Worm (Caenorhabditis elegans) whole organism, L2 larva: ENCODE results near the gene let-756.
A peak's percentile ranks its signal among the peaks of the same experiment; 100 is the strongest.

Experiments used
- C34F6.9 ChIP-seq: fragments of 150-350 bp; optimal IDR thresholded peaks from 2 replicates; lab custom pipeline; 2014; ENCODE audit warnings: missing biosample characterization, missing genetic modification characterization
- F13H6.1 ChIP-seq: sonication (generic microtip); optimal IDR thresholded peaks from 2 replicates; lab custom pipeline; 2016; ENCODE audit warnings: missing genetic modification characterization, missing compliant biosample characterization
- Y55F3AM.14 ChIP-seq: fragments of 200-800 bp; sonication (Bioruptor generic); optimal IDR thresholded peaks from 2 replicates; lab custom pipeline; 2018; ENCODE audit warnings: mild to moderate bottlenecking, missing genetic modification characterization, missing compliant biosample characterization
- aly-2 ChIP-seq: fragments of 150-350 bp; optimal IDR thresholded peaks from 2 replicates; lab custom pipeline; 2014; ENCODE audit warnings: missing biosample characterization, missing genetic modification characterization
- blmp-1 ChIP-seq: sonication (generic microtip); optimal IDR thresholded peaks from 2 replicates; lab custom pipeline; 2017; ENCODE audit warnings: missing genetic modification characterization, mild to moderate bottlenecking, missing compliant biosample characterization, antibody characterized with exemption, moderate library complexity; ENCODE audit not compliant: insufficient read depth
- ceh-16 ChIP-seq: fragments of 150-350 bp; optimal IDR thresholded peaks from 2 replicates; lab custom pipeline; 2014; ENCODE audit warnings: missing biosample characterization, missing genetic modification characterization
- ceh-82 ChIP-seq: fragments of 150-350 bp; optimal IDR thresholded peaks from 2 replicates; lab custom pipeline; 2014; ENCODE audit warnings: missing biosample characterization, missing genetic modification characterization
- crh-2 ChIP-seq: sonication (generic microtip); optimal IDR thresholded peaks from 2 replicates; lab custom pipeline; 2017; ENCODE audit warnings: missing biosample characterization, missing genetic modification characterization
- dmd-4 ChIP-seq: sonication (generic microtip); optimal IDR thresholded peaks from 2 replicates; lab custom pipeline; 2017; ENCODE audit warnings: missing biosample characterization, missing genetic modification characterization
- egl-27 ChIP-seq: sonication (generic microtip); optimal IDR thresholded peaks from 3 replicates; lab custom pipeline; 2017; ENCODE audit warnings: missing biosample characterization, missing genetic modification reagents, missing genetic modification characterization
- elt-3 ChIP-seq: sonication (generic microtip); optimal IDR thresholded peaks from 2 replicates; lab custom pipeline; 2017; ENCODE audit warnings: missing biosample characterization, missing genetic modification characterization
- fos-1 ChIP-seq: fragments of 150-350 bp; optimal IDR thresholded peaks from 2 replicates; lab custom pipeline; 2014; ENCODE audit warnings: missing biosample characterization, missing genetic modification characterization
- gmeb-1 ChIP-seq: fragments of 150-350 bp; optimal IDR thresholded peaks from 2 replicates; lab custom pipeline; 2014; ENCODE audit warnings: missing biosample characterization, missing genetic modification characterization
- lin-11 ChIP-seq: fragments of 150-350 bp; sonication (generic microtip); optimal IDR thresholded peaks from 2 replicates; lab custom pipeline; 2014; ENCODE audit warnings: missing biosample characterization, missing genetic modification characterization, inconsistent platforms, mixed read lengths
- lin-13 ChIP-seq: fragments of 150-350 bp; optimal IDR thresholded peaks from 2 replicates; lab custom pipeline; 2014; ENCODE audit warnings: missing biosample characterization, missing genetic modification reagents, missing genetic modification characterization
- lsy-2 ChIP-seq, 2 experiments: fragments of 150-350 bp in 1 of 2; sonication (generic microtip) in 1 of 2; optimal IDR thresholded peaks; 2 replicates each; lab custom pipeline; 2014 to 2017; ENCODE audit warnings: missing biosample characterization in 2 of 2, missing genetic modification characterization in 2 of 2
- mab-5 ChIP-seq: fragments of 150-350 bp; optimal IDR thresholded peaks from 2 replicates; lab custom pipeline; 2014; ENCODE audit warnings: missing biosample characterization, missing genetic modification characterization
- mbf-1 ChIP-seq: sonication (generic microtip); optimal IDR thresholded peaks from 2 replicates; lab custom pipeline; 2017; ENCODE audit warnings: missing biosample characterization, missing genetic modification characterization
- mdl-1 ChIP-seq, 2 experiments: fragments of 150-350 bp in 1 of 2; sonication (generic microtip) in 1 of 2; optimal IDR thresholded peaks; 2 replicates each; lab custom pipeline; 2017; ENCODE audit warnings: missing biosample characterization in 2 of 2, missing genetic modification characterization in 2 of 2
- nhr-11 ChIP-seq: fragments of 150-350 bp; optimal IDR thresholded peaks from 2 replicates; lab custom pipeline; 2014; ENCODE audit warnings: missing biosample characterization, missing genetic modification characterization
- nhr-12 ChIP-seq: fragments of 150-350 bp; optimal IDR thresholded peaks from 2 replicates; lab custom pipeline; 2014; ENCODE audit warnings: missing biosample characterization, missing genetic modification characterization
- nhr-129 ChIP-seq: fragments of 150-350 bp; optimal IDR thresholded peaks from 2 replicates; lab custom pipeline; 2014; ENCODE audit warnings: missing biosample characterization, missing genetic modification characterization
- nhr-21 ChIP-seq: fragments of 150-350 bp; optimal IDR thresholded peaks from 2 replicates; lab custom pipeline; 2014; ENCODE audit warnings: missing biosample characterization, missing genetic modification characterization
- nhr-23 ChIP-seq: fragments of 150-350 bp; optimal IDR thresholded peaks from 2 replicates; lab custom pipeline; 2014; ENCODE audit warnings: missing biosample characterization, missing genetic modification reagents, missing genetic modification characterization
- nhr-25 ChIP-seq: fragments of 150-350 bp; sonication (generic microtip); optimal IDR thresholded peaks from 3 replicates; lab custom pipeline; 2014; ENCODE audit warnings: missing biosample characterization, missing genetic modification characterization
- nhr-6 ChIP-seq: fragments of 150-350 bp; optimal IDR thresholded peaks from 2 replicates; lab custom pipeline; 2014; ENCODE audit warnings: missing biosample characterization, missing genetic modification characterization
- peb-1 ChIP-seq: fragments of 150-350 bp; optimal IDR thresholded peaks from 2 replicates; lab custom pipeline; 2014; ENCODE audit warnings: missing biosample characterization, missing genetic modification characterization
- sem-4 ChIP-seq: fragments of 150-350 bp; optimal IDR thresholded peaks from 2 replicates; lab custom pipeline; 2014; ENCODE audit warnings: missing biosample characterization, missing genetic modification reagents, missing genetic modification characterization
- skn-1 ChIP-seq: sonication (generic microtip); optimal IDR thresholded peaks from 2 replicates; lab custom pipeline; 2017; ENCODE audit warnings: missing biosample characterization, missing genetic modification characterization
- sma-3 ChIP-seq: sonication (generic microtip); optimal IDR thresholded peaks from 2 replicates; lab custom pipeline; 2016; ENCODE audit warnings: missing genetic modification reagents, missing genetic modification characterization, missing compliant biosample characterization
- sma-9 ChIP-seq, 2 experiments: fragments of 150-350 bp in 1 of 2; sonication (generic microtip) in 1 of 2; optimal IDR thresholded peaks; 2 replicates each; lab custom pipeline; 2014 to 2016; ENCODE audit warnings: missing genetic modification characterization in 2 of 2, mild to moderate bottlenecking in 1 of 2, missing biosample characterization in 1 of 2, missing compliant biosample characterization in 1 of 2, missing genetic modification reagents in 1 of 2, moderate library complexity in 1 of 2
- snpc-4 ChIP-seq: fragments of 150-350 bp; optimal IDR thresholded peaks from 2 replicates; lab custom pipeline; 2014; ENCODE audit warnings: missing biosample characterization, missing genetic modification characterization
- unc-39 ChIP-seq: fragments of 150-350 bp; optimal IDR thresholded peaks from 2 replicates; lab custom pipeline; 2014; ENCODE audit warnings: missing biosample characterization, missing genetic modification characterization
- unc-55 ChIP-seq: fragments of 150-350 bp; sonication (generic microtip); optimal IDR thresholded peaks from 3 replicates; lab custom pipeline; 2014; ENCODE audit warnings: missing biosample characterization, missing genetic modification reagents, missing genetic modification characterization
- zag-1 ChIP-seq: fragments of 150-350 bp; optimal IDR thresholded peaks from 2 replicates; lab custom pipeline; 2014; ENCODE audit warnings: missing biosample characterization, missing genetic modification characterization
- ztf-11 ChIP-seq: sonication (generic microtip); optimal IDR thresholded peaks from 2 replicates; lab custom pipeline; 2017; ENCODE audit warnings: missing biosample characterization, missing genetic modification characterization
- ztf-4 ChIP-seq: fragments of 150-350 bp; optimal IDR thresholded peaks from 2 replicates; lab custom pipeline; 2014; ENCODE audit warnings: missing biosample characterization, missing genetic modification characterization

let-756 gene

ce11 chrIII:6453665-6454064 is 46.7 kb downstream of the let-756 start:
- TF ChIP-seq ztf-11 (tag; lab: Kevin White, UChicago) (no peak), nhr-6 (tag; lab: Kevin White, UChicago) (peak; percentile 71), snpc-4 (tag; lab: Kevin White, UChicago) (peak; percentile 41), Y55F3AM.14 (peak; percentile 37), gmeb-1 (tag; lab: Kevin White, UChicago) (peak; percentile 77), peb-1 (tag; lab: Kevin White, UChicago) (no peak), unc-55 (GFP tag; lab: Kevin White, UChicago) (peak; percentile 95), lin-11 (tag; lab: Kevin White, UChicago) (peak; percentile 67), elt-3 (tag; lab: Kevin White, UChicago) (no peak), mdl-1 (tag; optimal IDR thresholded peaks at IDR 0.05; lab: Kevin White, UChicago) (peak; percentile 20 to 55), crh-2 (tag; lab: Kevin White, UChicago) (peak; percentile 82), nhr-11 (no peak), sma-9 (GFP tag; optimal IDR thresholded peaks at IDR 0.05; lab: Kevin White, UChicago) (peak; percentile 83), sma-9 (tag; optimal IDR thresholded peaks at IDR 0.05; lab: Kevin White, UChicago) (no peak), nhr-23 (tag; lab: Kevin White, UChicago) (no peak), egl-27 (tag; lab: Kevin White, UChicago) (peak; percentile 65), blmp-1 (tag; lab: Kevin White, UChicago) (peak; percentile 89), nhr-25 (peak; percentile 78), mbf-1 (no peak), lin-13 (peak; percentile 88), aly-2 (tag; lab: Kevin White, UChicago) (peak; percentile 17), nhr-129 (tag; lab: Kevin White, UChicago) (peak; percentile 94), lsy-2 (tag; optimal IDR thresholded peaks at IDR 0.05; lab: Kevin White, UChicago) (peak; percentile 48 to 93), fos-1 (tag; lab: Kevin White, UChicago) (peak; percentile 86), ceh-82 (tag; lab: Kevin White, UChicago) (no peak), skn-1 (tag; lab: Kevin White, UChicago) (peak; percentile 69), sma-3 (GFP tag; lab: Kevin White, UChicago) (peak; percentile 80), ceh-16 (tag; lab: Kevin White, UChicago) (peak; percentile 4), sem-4 (peak; percentile 90), zag-1 (tag; lab: Kevin White, UChicago) (peak; percentile 66), ztf-4 (peak; percentile 83), nhr-12 (tag; lab: Kevin White, UChicago) (no peak), F13H6.1 (peak; percentile 84), nhr-21 (peak; percentile 62), unc-39 (tag; lab: Kevin White, UChicago) (no peak), mab-5 (tag; lab: Kevin White, UChicago) (peak; percentile 33), C34F6.9 (tag; lab: Kevin White, UChicago) (peak; percentile 85)

ce11 chrIII:6454183-6454582 is 47.3 kb downstream of the let-756 start, which contains the start of gene jhdm-1:
Gene jhdm-1, plus strand, starts transcription at chrIII:6454483.
- TF ChIP-seq dmd-4 (tag; lab: Kevin White, UChicago) (no peak), ceh-16 (tag; lab: Kevin White, UChicago) (no peak)
